Worm (Caenorhabditis elegans) whole organism, L1 larva: ENCODE results near the gene nspg-1.

Source experiments
- Y116A8C.19 ChIP-seq: sonication (generic microtip); optimal IDR thresholded peaks from 2 replicates; lab custom pipeline; 2016; ENCODE audit warnings: missing compliant biosample characterization, missing genetic modification characterization, borderline replicate concordance
- alr-1 ChIP-seq: fragments of 200-800 bp; sonication (Bioruptor generic); optimal IDR thresholded peaks from 2 replicates; lab custom pipeline; 2018; ENCODE audit warnings: borderline replicate concordance, mild to moderate bottlenecking, missing genetic modification characterization, missing compliant biosample characterization
- ceh-82 ChIP-seq, 3 experiments: fragments of 150-350 bp in 1 of 3; sonication (generic microtip) in 2 of 3; optimal IDR thresholded peaks; 2 replicates each; lab custom pipeline; 2014 to 2017; ENCODE audit warnings: missing biosample characterization in 3 of 3, missing genetic modification characterization in 3 of 3
- dpl-1 ChIP-seq, 3 experiments: fragments of 150-350 bp in 2 of 3; sonication (generic microtip) in 1 of 3; optimal IDR thresholded peaks; 2 replicates each; lab custom pipeline; 2014 to 2017; ENCODE audit warnings: missing biosample characterization in 3 of 3, missing genetic modification characterization in 3 of 3, missing genetic modification reagents in 3 of 3
- dsc-1 ChIP-seq: sonication (generic microtip); optimal IDR thresholded peaks from 2 replicates; lab custom pipeline; 2016; ENCODE audit warnings: mild to moderate bottlenecking, missing genetic modification characterization, missing compliant biosample characterization
- efl-1 ChIP-seq, 4 experiments: fragments of 150-350 bp; optimal IDR thresholded peaks in 3 of 4; peaks in 1 of 4; 1 replicate in 1 of 4; 2 replicates in 3 of 4; lab custom pipeline; 2014; ENCODE audit warnings: missing biosample characterization in 2 of 4, missing genetic modification characterization in 2 of 4, missing genetic modification reagents in 2 of 4
- efl-3 ChIP-seq: fragments of 200-800 bp; sonication (Bioruptor generic); optimal IDR thresholded peaks from 2 replicates; lab custom pipeline; 2018; ENCODE audit warnings: mild to moderate bottlenecking, missing genetic modification characterization, missing compliant biosample characterization
- egl-13 ChIP-seq: sonication (generic microtip); optimal IDR thresholded peaks from 2 replicates; lab custom pipeline; 2016; ENCODE audit warnings: missing genotype, missing genetic modification reagents, missing genetic modification characterization, missing compliant biosample characterization
- elt-2 ChIP-seq: sonication (generic microtip); optimal IDR thresholded peaks from 2 replicates; lab custom pipeline; 2016; ENCODE audit warnings: missing genetic modification characterization, mild to moderate bottlenecking, inconsistent platforms, missing compliant biosample characterization, missing genetic modification reagents
- elt-3 ChIP-seq, 6 experiments: fragments of 150-350 bp in 1 of 6; sonication (generic microtip); optimal IDR thresholded peaks; 2 replicates each; lab custom pipeline; 2017 to 2018; ENCODE audit warnings: missing biosample characterization in 6 of 6, missing genetic modification characterization in 6 of 6, inconsistent platforms in 1 of 6
- ets-5 ChIP-seq: fragments of 200-800 bp; sonication (Bioruptor generic); IDR thresholded peaks from 2 replicates; pipeline ENCODE4 v1.3.6; 2022; ENCODE audit warnings: missing genetic modification characterization, missing compliant biosample characterization
- fkh-10 ChIP-seq: sonication (generic microtip); optimal IDR thresholded peaks from 2 replicates; lab custom pipeline; 2017; ENCODE audit warnings: missing biosample characterization, missing genetic modification reagents, missing genetic modification characterization
- fkh-8 ChIP-seq: sonication (generic microtip); optimal IDR thresholded peaks from 2 replicates; lab custom pipeline; 2016; ENCODE audit warnings: mild to moderate bottlenecking, missing genetic modification characterization, missing compliant biosample characterization
- grh-1 ChIP-seq: fragments of 200-800 bp; sonication (Bioruptor generic); IDR thresholded peaks from 2 replicates; pipeline ENCODE4 v1.3.6; 2022; ENCODE audit warnings: missing genetic modification reagents, missing genetic modification characterization, missing compliant biosample characterization
- lin-14 ChIP-seq: fragments of 200-800 bp; sonication (Bioruptor generic); optimal IDR thresholded peaks from 2 replicates; lab custom pipeline; 2018; ENCODE audit warnings: mild to moderate bottlenecking, missing genetic modification characterization, moderate library complexity, missing compliant biosample characterization
- lin-35 ChIP-seq, 2 experiments: fragments of 150-350 bp; optimal IDR thresholded peaks; 2 replicates each; lab custom pipeline; 2014; ENCODE audit warnings: missing biosample characterization in 2 of 2, missing genetic modification characterization in 2 of 2, missing genetic modification reagents in 2 of 2
- lir-3 ChIP-seq: sonication (generic microtip); optimal IDR thresholded peaks from 2 replicates; lab custom pipeline; 2016; ENCODE audit warnings: mild to moderate bottlenecking, missing genetic modification characterization, moderate library complexity, missing compliant biosample characterization; ENCODE audit not compliant: poor library complexity
- lsy-2 ChIP-seq, 2 experiments: fragments of 150-350 bp; optimal IDR thresholded peaks; 2 replicates each; lab custom pipeline; 2014; ENCODE audit warnings: missing biosample characterization in 2 of 2, missing genetic modification characterization in 2 of 2
- mef-2 ChIP-seq: fragments of 150-350 bp; optimal IDR thresholded peaks from 2 replicates; lab custom pipeline; 2014; ENCODE audit warnings: missing biosample characterization, missing genetic modification characterization
- nhr-11 ChIP-seq: fragments of 150-350 bp; optimal IDR thresholded peaks from 2 replicates; lab custom pipeline; 2014; ENCODE audit warnings: missing biosample characterization, missing genetic modification characterization
- nhr-12 ChIP-seq: sonication (generic microtip); optimal IDR thresholded peaks from 2 replicates; lab custom pipeline; 2017; ENCODE audit warnings: missing biosample characterization, missing genetic modification characterization
- nhr-19 ChIP-seq: fragments of 200-800 bp; sonication (Bioruptor generic); conservative IDR thresholded peaks from 2 replicates; pipeline ENCODE4 v1.3.6; 2022; ENCODE audit warnings: missing genetic modification characterization, missing compliant biosample characterization
- nhr-20 ChIP-seq: sonication (generic microtip); optimal IDR thresholded peaks from 2 replicates; lab custom pipeline; 2016; ENCODE audit warnings: mild to moderate bottlenecking, missing genetic modification characterization, missing compliant biosample characterization
- nhr-47 ChIP-seq: sonication (generic microtip); optimal IDR thresholded peaks from 2 replicates; lab custom pipeline; 2016; ENCODE audit warnings: mild to moderate bottlenecking, missing genetic modification characterization, moderate library complexity, missing compliant biosample characterization
- nhr-71 ChIP-seq: sonication (generic microtip); optimal IDR thresholded peaks from 2 replicates; lab custom pipeline; 2016; ENCODE audit warnings: mild to moderate bottlenecking, missing genetic modification characterization, moderate library complexity, missing compliant biosample characterization
- nhr-76 ChIP-seq: sonication (generic microtip); optimal IDR thresholded peaks from 2 replicates; lab custom pipeline; 2017; ENCODE audit warnings: missing biosample characterization, missing genetic modification characterization
- nhr-84 ChIP-seq: sonication (generic microtip); optimal IDR thresholded peaks from 2 replicates; lab custom pipeline; 2017; ENCODE audit warnings: missing biosample characterization, missing genetic modification characterization
- pax-3 ChIP-seq: fragments of 200-800 bp; sonication (Bioruptor generic); optimal IDR thresholded peaks from 2 replicates; lab custom pipeline; 2018; ENCODE audit warnings: mild to moderate bottlenecking, missing genetic modification characterization, moderate library complexity, missing compliant biosample characterization
- skn-1 ChIP-seq: fragments of 150-350 bp; optimal IDR thresholded peaks from 2 replicates; lab custom pipeline; 2014; ENCODE audit warnings: missing biosample characterization, missing genetic modification characterization
- snpc-4 ChIP-seq: fragments of 150-350 bp; optimal IDR thresholded peaks from 2 replicates; lab custom pipeline; 2014; ENCODE audit warnings: missing biosample characterization, missing genetic modification characterization
- snu-23 ChIP-seq: sonication (generic microtip); optimal IDR thresholded peaks from 2 replicates; lab custom pipeline; 2016; ENCODE audit warnings: missing genetic modification characterization, missing compliant biosample characterization
- sup-37 ChIP-seq: fragments of 200-800 bp; sonication (Bioruptor generic); optimal IDR thresholded peaks from 2 replicates; lab custom pipeline; 2018; ENCODE audit warnings: mild to moderate bottlenecking, missing genetic modification characterization, missing compliant biosample characterization
- swsn-7 ChIP-seq: sonication (generic microtip); optimal IDR thresholded peaks from 2 replicates; lab custom pipeline; 2016; ENCODE audit warnings: missing genetic modification characterization, missing compliant biosample characterization
- tbx-2 ChIP-seq: sonication (generic microtip); optimal IDR thresholded peaks from 2 replicates; lab custom pipeline; 2016; ENCODE audit warnings: missing genetic modification characterization, missing compliant biosample characterization
- unc-30 ChIP-seq: sonication (generic microtip); optimal IDR thresholded peaks from 2 replicates; lab custom pipeline; 2017; ENCODE audit warnings: missing biosample characterization, missing genetic modification characterization
- unc-86 ChIP-seq: sonication (generic microtip); optimal IDR thresholded peaks from 2 replicates; lab custom pipeline; 2016; ENCODE audit warnings: missing genetic modification characterization, missing compliant biosample characterization
- vab-15 ChIP-seq: sonication (generic microtip); optimal IDR thresholded peaks from 2 replicates; lab custom pipeline; 2017; ENCODE audit warnings: missing genotype, mild to moderate bottlenecking, missing genetic modification characterization, missing compliant biosample characterization
- xbp-1 ChIP-seq: sonication (generic microtip); optimal IDR thresholded peaks from 2 replicates; lab custom pipeline; 2016; ENCODE audit warnings: missing genetic modification characterization, missing compliant biosample characterization
- zag-1 ChIP-seq: fragments of 150-350 bp; optimal IDR thresholded peaks from 2 replicates; lab custom pipeline; 2014; ENCODE audit warnings: missing biosample characterization, missing genetic modification characterization
- ztf-11 ChIP-seq, 2 experiments: sonication (generic microtip); optimal IDR thresholded peaks; 2 replicates each; lab custom pipeline; 2016 to 2017; ENCODE audit warnings: missing genetic modification characterization in 2 of 2, missing biosample characterization in 1 of 2, missing compliant biosample characterization in 1 of 2
- ztf-4 ChIP-seq: fragments of 150-350 bp; optimal IDR thresholded peaks from 2 replicates; lab custom pipeline; 2014; ENCODE audit warnings: missing biosample characterization, missing genetic modification characterization

nspg-1 gene

ce11 chrV:12819792-12820453, 48.0 kb downstream of the nspg-1 start, which contains the start of the genes ZC443.4 and ugt-18:
ZC443.4 (minus strand) TSS chrV:12819886.
ugt-18 (plus strand) TSS chrV:12820260.
- TF ChIP-seq elt-2 (tag; lab: Kevin White, UChicago) (peak; percentile 19), lin-35 (GFP tag; optimal IDR thresholded peaks at IDR 0.05; lab: Kevin White, UChicago) (no peak)

ce11 chrV:12819155-12819554, 48.7 kb downstream of the nspg-1 start:
- TF ChIP-seq elt-3 (tag; optimal IDR thresholded peaks at IDR 0.05; lab: Kevin White, UChicago), result no peak
- no peak for TF ChIP-seq nhr-76 (tag; lab: Kevin White, UChicago)
- TF ChIP-seq snu-23 (GFP tag; lab: Kevin White, UChicago), result peak; percentile 18
- TF ChIP-seq efl-1 (optimal IDR thresholded peaks at IDR 0.05; lab: Kevin White, UChicago), result no peak
- TF ChIP-seq efl-1 (GFP tag; optimal IDR thresholded peaks at IDR 0.05 in 1 of 2; lab: Kevin White, UChicago), result peak in 1 of 2 experiments; percentile 64
- TF ChIP-seq dpl-1 (GFP tag; optimal IDR thresholded peaks at IDR 0.05; lab: Kevin White, UChicago), result peak in 1 of 3 experiments; percentile 17
- TF ChIP-seq nhr-20 (tag; lab: Kevin White, UChicago), result peak; percentile 20
- peak; percentile 53 for TF ChIP-seq lir-3
- TF ChIP-seq nhr-19, result no peak
- peak; percentile 34 for TF ChIP-seq unc-86 (tag; lab: Kevin White, UChicago)
- TF ChIP-seq grh-1 (GFP tag; lab: Robert Waterston, UW), result no peak
- TF ChIP-seq ets-5 (GFP tag; lab: Robert Waterston, UW), result no peak
- peak; percentile 56 for TF ChIP-seq nhr-71 (tag; lab: Kevin White, UChicago)
- peak; percentile 81 for TF ChIP-seq lin-14 (GFP tag; lab: Kevin White, UChicago)
- TF ChIP-seq swsn-7 (tag; lab: Kevin White, UChicago), result peak; percentile 15
- TF ChIP-seq dsc-1 (tag; lab: Kevin White, UChicago), result peak; percentile 8
- TF ChIP-seq Y116A8C.19, result no peak
- no peak for TF ChIP-seq unc-30 (tag; lab: Kevin White, UChicago)
- no peak for TF ChIP-seq skn-1 (tag; lab: Kevin White, UChicago)
- peak in 1 of 3 experiments; percentile 52 for TF ChIP-seq ceh-82 (tag; optimal IDR thresholded peaks at IDR 0.05; lab: Kevin White, UChicago)
- TF ChIP-seq fkh-8 (tag; lab: Kevin White, UChicago), result peak; percentile 88
- TF ChIP-seq vab-15 (tag; lab: Kevin White, UChicago), result no peak
- peak; percentile 42 for TF ChIP-seq fkh-10 (GFP tag; lab: Kevin White, UChicago)
- TF ChIP-seq ztf-11 (tag; optimal IDR thresholded peaks at IDR 0.05; lab: Kevin White, UChicago), result no peak
- peak; percentile 78 for TF ChIP-seq pax-3 (tag; lab: Kevin White, UChicago)
- TF ChIP-seq snpc-4 (tag; lab: Kevin White, UChicago), result peak; percentile 25
- peak in 1 of 2 experiments; percentile 36 for TF ChIP-seq lsy-2 (tag; optimal IDR thresholded peaks at IDR 0.05; lab: Kevin White, UChicago)
- TF ChIP-seq tbx-2 (tag; lab: Kevin White, UChicago), result no peak
- TF ChIP-seq xbp-1, result peak; percentile 21
- TF ChIP-seq elt-2 (tag; lab: Kevin White, UChicago), result no peak
- peak; percentile 51 for TF ChIP-seq nhr-47 (tag; lab: Kevin White, UChicago)
- no peak for TF ChIP-seq alr-1 (tag; lab: Kevin White, UChicago)
- peak; percentile 5 for TF ChIP-seq egl-13 (tag; lab: Kevin White, UChicago)
- TF ChIP-seq mef-2, result no peak

- no peak for TF ChIP-seq sup-37 (GFP tag; lab: Kevin White, UChicago)
- TF ChIP-seq nhr-12, result no peak
- TF ChIP-seq zag-1, result no peak
- TF ChIP-seq lsy-2 (tag; optimal IDR thresholded peaks at IDR 0.05; lab: Kevin White, UChicago), result no peak
- TF ChIP-seq ztf-11 (tag; optimal IDR thresholded peaks at IDR 0.05; lab: Kevin White, UChicago), result no peak
- no peak for TF ChIP-seq Y116A8C.19
- no peak for TF ChIP-seq efl-3 (GFP tag; lab: Kevin White, UChicago)
- TF ChIP-seq ztf-4, result no peak
- TF ChIP-seq lir-3, result no peak
- no peak for TF ChIP-seq nhr-84 (tag; lab: Kevin White, UChicago)
- TF ChIP-seq nhr-11, result no peak
- no peak for TF ChIP-seq dpl-1 (GFP tag; optimal IDR thresholded peaks at IDR 0.05; lab: Kevin White, UChicago)
Observed at ce11 chrV:12818486-12818885, 49.4 kb downstream of the nspg-1 start.
